Worm (Caenorhabditis elegans): ENCODE data around the gene T23G4.127.
A peak's percentile ranks its signal among the peaks of the same experiment; 100 is the strongest.
"Not testable (repeated sequence)": the region's sequence is repeated elsewhere in the genome, so short reads cannot be mapped to it uniquely, and the experiment has no call there.

The T23G4.127 gene

DNA sequence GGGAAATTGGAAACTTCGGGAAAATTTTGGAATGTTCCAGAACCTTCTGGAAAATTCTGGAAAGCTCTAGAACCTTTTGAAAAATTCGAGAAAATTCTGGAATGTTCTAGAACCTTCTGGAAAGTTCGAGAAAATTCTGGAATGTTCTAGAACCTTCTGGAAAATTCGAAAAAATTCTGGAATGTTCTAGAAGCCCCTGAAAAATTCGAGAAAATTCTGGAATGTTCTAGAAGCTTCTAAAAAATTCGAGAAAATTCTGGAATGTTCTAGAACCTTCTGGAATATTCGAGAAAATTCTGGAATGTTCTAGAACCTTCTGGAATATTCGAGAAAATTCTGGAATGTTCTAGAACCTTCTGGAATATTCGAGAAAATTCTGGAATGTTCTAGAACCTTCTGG, 30.5 kb downstream of the T23G4.127 start:
- TF ChIP-seq ceh-83 (GFP tag; optimal IDR thresholded peaks at IDR 0.05), result peak; percentile 61

DNA sequence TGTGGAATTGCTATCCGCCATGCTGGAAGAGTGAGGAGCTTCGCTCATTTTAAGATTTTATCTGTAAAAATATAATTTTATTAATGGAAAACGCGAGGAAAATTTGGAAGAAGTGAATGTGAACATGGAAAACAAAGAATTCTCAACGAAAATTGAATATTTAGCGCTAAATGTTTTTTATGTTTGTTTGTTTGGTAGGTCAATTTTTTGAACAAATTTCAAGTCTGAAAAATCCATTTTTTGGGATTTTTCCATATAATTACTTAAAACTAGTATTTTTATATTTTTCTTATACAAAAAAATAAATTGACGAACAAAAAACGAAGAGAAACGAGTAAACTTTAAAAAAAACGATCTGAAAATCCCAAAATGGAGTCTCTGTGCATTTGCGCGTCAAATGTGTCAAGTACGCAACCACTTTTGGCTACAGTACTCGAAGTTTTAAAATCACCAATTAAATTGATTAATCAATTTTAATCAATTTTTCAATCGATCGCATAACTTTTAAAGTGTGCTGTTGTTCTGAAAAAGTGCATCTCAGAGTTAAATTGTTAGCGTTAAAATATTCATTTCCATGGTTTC, 31.6 kb downstream of the T23G4.127 start, which contains the start of gene fbxa-215:
Gene fbxa-215, minus strand, starts transcription at position 61 of the 582 bp plus-strand sequence.
- TF ChIP-seq unc-39 (tag; optimal IDR thresholded peaks at IDR 0.05), result no peak
- TF ChIP-seq nhr-28 (tag; optimal IDR thresholded peaks at IDR 0.05), result no peak
- TF ChIP-seq lsy-2 (tag; optimal IDR thresholded peaks at IDR 0.05), result no peak
- no peak for TF ChIP-seq mls-2 (tag; optimal IDR thresholded peaks at IDR 0.05)
- no peak for TF ChIP-seq hlh-1 (tag; optimal IDR thresholded peaks at IDR 0.05)
- TF ChIP-seq mab-5 (tag; optimal IDR thresholded peaks at IDR 0.05), result no peak
- TF ChIP-seq flh-1 (GFP tag; optimal IDR thresholded peaks at IDR 0.05), result no peak
- TF ChIP-seq elt-3 (tag; optimal IDR thresholded peaks at IDR 0.05), result no peak
- no peak for TF ChIP-seq unc-120 (tag; optimal IDR thresholded peaks at IDR 0.05; ENCODE audit: poor library complexity, severe bottlenecking)
- TF ChIP-seq blmp-1 (tag; optimal IDR thresholded peaks at IDR 0.05), result no peak

DNA sequence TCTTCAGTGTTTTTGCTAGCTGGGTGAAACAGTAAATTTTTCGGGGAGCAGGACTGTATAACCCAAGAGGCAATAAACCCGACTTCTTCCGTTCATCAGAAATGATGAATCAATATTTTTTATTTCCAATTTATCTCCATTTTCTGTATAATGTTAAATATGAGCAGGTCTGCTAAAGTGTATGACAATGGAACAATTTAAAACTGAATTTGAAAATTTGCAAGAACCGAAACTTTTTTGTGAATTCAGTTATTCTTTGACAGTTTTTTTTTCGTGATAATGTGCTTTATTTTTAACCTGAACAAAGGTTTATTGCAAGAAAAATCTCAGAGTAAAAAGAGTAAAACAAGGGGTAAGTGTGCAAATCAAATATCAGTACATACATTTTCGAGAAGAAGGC, 33.4 kb downstream of the T23G4.127 start:
- no peak for TF ChIP-seq drap-1 (GFP tag; optimal IDR thresholded peaks at IDR 0.05)
- TF ChIP-seq nhr-76 (tag; optimal IDR thresholded peaks at IDR 0.05), result no peak
- no peak for TF ChIP-seq ces-1 (GFP tag; optimal IDR thresholded peaks at IDR 0.05)
- TF ChIP-seq tbx-8 (GFP tag; optimal IDR thresholded peaks at IDR 0.05), result no peak
- no peak for TF ChIP-seq sem-2 (GFP tag; optimal IDR thresholded peaks at IDR 0.05)
- TF ChIP-seq elt-3 (tag; optimal IDR thresholded peaks at IDR 0.05), result no peak
- no peak for TF ChIP-seq mab-5 (tag; optimal IDR thresholded peaks at IDR 0.05)
- TF ChIP-seq zip-8 (tag; optimal IDR thresholded peaks at IDR 0.05), result no peak
- TF ChIP-seq M03D4.4 (tag; optimal IDR thresholded peaks at IDR 0.05), result no peak
- no peak for TF ChIP-seq sptf-1 (tag; optimal IDR thresholded peaks at IDR 0.05)
- no peak for TF ChIP-seq ham-2 (GFP tag; optimal IDR thresholded peaks at IDR 0.05)
- no peak for TF ChIP-seq bed-3 (GFP tag; optimal IDR thresholded peaks at IDR 0.05)
- no peak for TF ChIP-seq mls-2 (tag; optimal IDR thresholded peaks at IDR 0.05)
- no peak for TF ChIP-seq flh-1 (GFP tag; optimal IDR thresholded peaks at IDR 0.05)
- TF ChIP-seq unc-62 (GFP tag; optimal IDR thresholded peaks at IDR 0.05), result no peak
- no peak for TF ChIP-seq ztf-11 (tag; optimal IDR thresholded peaks at IDR 0.05)

DNA sequence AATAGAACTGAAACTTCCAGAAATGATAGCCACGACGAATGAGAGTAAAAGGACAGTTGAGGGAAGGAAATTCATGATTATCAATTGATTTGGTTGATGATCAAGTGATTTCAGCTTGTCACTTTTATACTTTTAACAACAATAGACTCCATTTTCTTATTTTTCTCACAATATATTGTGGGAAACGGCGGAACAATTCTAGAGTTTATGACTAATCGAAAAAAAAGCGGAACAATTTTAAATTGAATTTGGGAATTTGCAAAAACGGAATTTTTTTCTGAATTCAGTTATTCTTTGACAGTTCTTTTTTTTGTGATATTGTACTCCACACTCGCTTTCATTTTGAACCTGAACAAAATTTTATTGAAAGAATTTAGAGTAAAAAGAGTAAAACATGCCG, 34.4 kb downstream of the T23G4.127 start, which contains the start of gene Y45F10C.4:
Gene Y45F10C.4, minus strand, starts transcription at position 101 of the 400 bp plus-strand sequence.
- TF ChIP-seq hlh-1 (tag; optimal IDR thresholded peaks at IDR 0.05), result no peak
- no peak for TF ChIP-seq nhr-2 (tag; optimal IDR thresholded peaks at IDR 0.05)

DNA sequence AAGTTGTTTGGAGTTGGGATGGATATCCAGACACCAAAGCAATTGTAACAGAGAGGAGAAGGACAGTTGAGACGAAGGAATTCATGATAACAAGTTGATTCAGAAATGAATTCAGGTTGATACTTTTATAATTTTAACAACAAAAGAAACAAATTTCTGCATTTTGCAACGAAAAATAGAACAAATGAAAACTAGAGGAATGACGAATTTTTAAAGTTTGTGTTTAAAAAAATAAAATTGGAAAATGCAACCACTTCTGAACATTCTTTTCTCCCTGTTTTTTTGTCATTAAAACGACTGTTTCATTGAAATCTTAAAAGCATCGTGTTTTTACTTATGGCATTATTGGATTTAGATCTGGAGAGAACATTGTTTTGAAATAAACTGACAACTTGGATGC, 35.9 kb downstream of the T23G4.127 start, which contains the start of gene Y45F10C.2:
Gene Y45F10C.2, minus strand, starts transcription at position 101 of the 400 bp plus-strand sequence.
- not testable (repeated sequence) for TF ChIP-seq M03D4.4 (tag; optimal IDR thresholded peaks at IDR 0.05); unc-120 (tag; optimal IDR thresholded peaks at IDR 0.05; ENCODE audit: poor library complexity, severe bottlenecking); sptf-1 (tag; optimal IDR thresholded peaks at IDR 0.05)

DNA sequence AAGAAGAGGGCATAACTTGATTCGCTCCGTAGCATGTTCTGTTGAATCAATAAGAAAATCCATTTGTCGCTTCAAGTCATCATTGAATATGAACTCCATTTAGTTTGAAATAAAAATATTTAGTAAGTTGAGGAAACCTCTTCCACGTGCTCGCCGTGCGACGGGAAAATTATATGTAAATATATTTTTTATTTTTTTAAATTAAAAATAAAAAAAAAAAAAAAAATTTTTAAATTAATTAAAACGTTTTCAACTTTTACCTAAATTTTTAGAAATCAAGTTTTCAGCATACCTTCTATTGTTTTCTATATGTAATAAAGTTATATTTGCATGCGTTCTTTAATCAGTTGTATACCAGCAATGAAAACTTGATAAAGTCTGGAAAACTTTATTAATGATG, 39.1 kb downstream of the T23G4.127 start, which contains the start of gene Y45F10C.1:
Gene Y45F10C.1, minus strand, starts transcription at position 101 of the 400 bp plus-strand sequence.
- not testable (repeated sequence) for TF ChIP-seq ham-2 (GFP tag; optimal IDR thresholded peaks at IDR 0.05); nhr-76 (tag; optimal IDR thresholded peaks at IDR 0.05); flh-1 (GFP tag; optimal IDR thresholded peaks at IDR 0.05)

DNA sequence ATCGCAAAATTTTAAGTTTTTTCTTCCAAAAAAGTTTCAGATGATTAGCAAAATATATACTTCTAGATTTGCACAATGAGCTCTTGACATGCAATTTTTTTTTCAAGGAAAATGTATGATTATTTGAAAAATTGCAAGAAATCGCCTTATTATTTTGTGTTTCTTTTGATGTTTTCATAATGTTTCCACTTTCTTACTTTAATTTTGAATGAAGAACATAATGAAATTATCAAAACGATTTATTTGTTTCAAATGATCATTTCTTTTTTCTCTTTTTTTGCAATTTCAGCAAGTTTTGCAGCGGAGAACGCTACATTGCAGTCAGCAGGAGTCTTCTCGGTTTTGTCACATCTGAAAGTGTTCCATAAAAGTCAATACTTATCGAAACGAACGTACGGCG, 46.5 kb downstream of the T23G4.127 start, which contains the start of gene Y45F10C.6:
Gene Y45F10C.6, plus strand, starts transcription at position 301 of the 400 bp plus-strand sequence.
- not testable (repeated sequence) for TF ChIP-seq unc-120 (tag; optimal IDR thresholded peaks at IDR 0.05; ENCODE audit: poor library complexity, severe bottlenecking); flh-1 (GFP tag; optimal IDR thresholded peaks at IDR 0.05); ceh-39 (tag; optimal IDR thresholded peaks at IDR 0.05)

DNA sequence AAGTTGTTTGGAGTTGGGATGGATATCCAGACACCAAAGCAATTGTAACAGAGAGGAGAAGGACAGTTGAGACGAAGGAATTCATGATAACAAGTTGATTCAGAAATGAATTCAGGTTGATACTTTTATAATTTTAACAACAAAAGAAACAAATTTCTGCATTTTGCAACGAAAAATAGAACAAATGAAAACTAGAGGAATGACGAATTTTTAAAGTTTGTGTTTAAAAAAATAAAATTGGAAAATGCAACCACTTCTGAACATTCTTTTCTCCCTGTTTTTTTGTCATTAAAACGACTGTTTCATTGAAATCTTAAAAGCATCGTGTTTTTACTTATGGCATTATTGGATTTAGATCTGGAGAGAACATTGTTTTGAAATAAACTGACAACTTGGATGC, 47.1 kb downstream of the T23G4.127 start, which contains the start of gene C08F11.12:
Gene C08F11.12, minus strand, starts transcription at position 101 of the 400 bp plus-strand sequence.
- not testable (repeated sequence) for TF ChIP-seq ceh-39 (tag; optimal IDR thresholded peaks at IDR 0.05); ham-2 (GFP tag; optimal IDR thresholded peaks at IDR 0.05); lsy-2 (tag; optimal IDR thresholded peaks at IDR 0.05)
